Worm (Caenorhabditis elegans) whole organism, young adult: ENCODE results near the gene F58B4.5.
A peak's percentile ranks its signal among the peaks of the same experiment; 100 is the strongest.

Experiments
- F22D6.2 ChIP-seq: sonication (generic microtip); optimal IDR thresholded peaks from 2 replicates; lab custom pipeline; 2016; ENCODE audit warnings: mild to moderate bottlenecking, missing genetic modification characterization, missing compliant biosample characterization
- F33H1.4 ChIP-seq: fragments of 200-800 bp; sonication (Bioruptor generic); IDR thresholded peaks from 2 replicates; pipeline ENCODE4 v1.3.6; 2022; ENCODE audit warnings: missing genetic modification reagents, missing genetic modification characterization, missing compliant biosample characterization
- F49E8.2 ChIP-seq: sonication (generic microtip); optimal IDR thresholded peaks from 3 replicates; lab custom pipeline; 2017; ENCODE audit warnings: missing genetic modification characterization, mild to moderate bottlenecking, missing compliant biosample characterization, antibody characterized with exemption, moderate library complexity; ENCODE audit not compliant: insufficient read depth
- attf-3 ChIP-seq: fragments of 200-800 bp; sonication (Bioruptor generic); conservative IDR thresholded peaks from 2 replicates; pipeline ENCODE4 v1.3.6; 2022; ENCODE audit warnings: missing genetic modification reagents, missing genetic modification characterization, missing compliant biosample characterization
- nhr-90 ChIP-seq: sonication (generic microtip); optimal IDR thresholded peaks from 2 replicates; lab custom pipeline; 2016; ENCODE audit warnings: missing genotype, mild to moderate bottlenecking, missing genetic modification characterization, missing compliant biosample characterization
- pbrm-1 ChIP-seq: fragments of 200-800 bp; sonication (Bioruptor generic); IDR thresholded peaks from 2 replicates; pipeline ENCODE4 v1.3.6; 2022; ENCODE audit warnings: missing genetic modification reagents, missing genetic modification characterization, missing compliant biosample characterization
- unc-130 ChIP-seq: sonication (generic microtip); optimal IDR thresholded peaks from 2 replicates; lab custom pipeline; 2016; ENCODE audit warnings: missing genetic modification reagents, missing genetic modification characterization, missing compliant biosample characterization

DNA sequence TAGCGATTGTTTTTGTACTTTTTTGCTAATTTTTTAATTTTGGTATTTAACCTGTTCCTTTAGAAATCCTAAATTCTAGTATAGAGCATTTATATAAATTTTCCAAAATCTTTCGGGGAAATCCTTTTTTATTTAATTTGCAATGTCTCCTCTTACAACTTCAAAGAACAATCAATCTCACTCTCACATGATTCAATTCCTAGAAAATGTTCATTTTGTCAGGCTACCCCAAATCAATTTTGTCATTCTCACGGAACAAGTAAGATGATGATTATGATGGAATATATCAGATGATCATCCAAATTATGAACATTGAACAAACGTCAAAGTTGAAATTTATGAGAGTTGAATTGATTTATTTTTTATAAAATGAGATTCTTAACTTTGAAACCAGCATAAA, 4.8 kb downstream of the F58B4.5 start:
- TF ChIP-seq F49E8.2 (no peak), pbrm-1 (GFP tag; lab: Robert Waterston, UW) (no peak), nhr-90 (tag; lab: Kevin White, UChicago) (peak; percentile 4), unc-130 (GFP tag; lab: Kevin White, UChicago) (no peak), attf-3 (GFP tag; lab: Robert Waterston, UW) (no peak), F22D6.2 (tag; lab: Kevin White, UChicago) (no peak), F33H1.4 (GFP tag; lab: Robert Waterston, UW) (no peak)
